Fruit fly (Drosophila melanogaster) whole organism, embryonic: ENCODE data around the gene CG42798.

ENCODE experiments used
- C15 ChIP-seq: fragments of 200-800 bp; sonication (Bioruptor generic); IDR thresholded peaks from 3 replicates; pipeline ENCODE4 v1.3.6; 2022; ENCODE audit warnings: missing biosample characterization, missing genetic modification characterization
- CG10274 ChIP-seq: fragments of 200-800 bp; sonication (Bioruptor generic); optimal IDR thresholded peaks from 3 replicates; lab custom pipeline; 2017; ENCODE audit warnings: missing biosample characterization, mild to moderate bottlenecking, missing genetic modification characterization
- CG10321 ChIP-seq: fragments of 200-800 bp; sonication (Bioruptor generic); IDR thresholded peaks from 2 replicates; pipeline ENCODE4 v1.3.6; 2022; ENCODE audit warnings: missing biosample characterization, missing genetic modification characterization
- CG10462 ChIP-seq: fragments of 200-800 bp; sonication (Bioruptor generic); optimal IDR thresholded peaks from 2 replicates; lab custom pipeline; 2016; ENCODE audit warnings: missing biosample characterization, missing genetic modification characterization
- CG13775 ChIP-seq: fragments of 200-800 bp; sonication (Bioruptor generic); optimal IDR thresholded peaks from 3 replicates; lab custom pipeline; 2017; ENCODE audit warnings: missing biosample characterization, mild to moderate bottlenecking, missing genetic modification characterization
- CG14667 ChIP-seq: fragments of 200-800 bp; sonication (Bioruptor generic); IDR thresholded peaks from 2 replicates; pipeline ENCODE4 v1.3.6; 2022; ENCODE audit warnings: missing biosample characterization, missing genetic modification characterization
- CG16813 ChIP-seq: fragments of 200-800 bp; sonication (Bioruptor generic); IDR thresholded peaks from 3 replicates; pipeline ENCODE4 v1.3.6; 2022; ENCODE audit warnings: missing biosample characterization, missing genetic modification characterization; ENCODE audit not compliant: partially characterized antibody
- CG17361 ChIP-seq: fragments of 200-800 bp; sonication (Bioruptor generic); IDR thresholded peaks from 3 replicates; pipeline ENCODE4 v1.3.6; 2022; ENCODE audit warnings: missing biosample characterization, missing genetic modification characterization
- CG18011 ChIP-seq: fragments of 200-800 bp; sonication (Bioruptor generic); optimal IDR thresholded peaks from 2 replicates; lab custom pipeline; 2017; ENCODE audit warnings: missing biosample characterization, missing genetic modification characterization, mild to moderate bottlenecking, moderate library complexity, missing genotype
- CG18619 ChIP-seq: fragments of 200-800 bp; sonication (Bioruptor generic); optimal IDR thresholded peaks from 3 replicates; lab custom pipeline; 2017; ENCODE audit warnings: missing biosample characterization, mild to moderate bottlenecking, missing genetic modification characterization
- CG30403 ChIP-seq: fragments of 200-800 bp; sonication (Bioruptor generic); optimal IDR thresholded peaks from 3 replicates; lab custom pipeline; 2016; ENCODE audit warnings: missing biosample characterization, missing genetic modification characterization
- CG31224 ChIP-seq: fragments of 200-800 bp; sonication (Bioruptor generic); IDR thresholded peaks from 2 replicates; pipeline ENCODE4 v1.3.6; 2022; ENCODE audit warnings: missing biosample characterization, missing genetic modification characterization
- CG32767 ChIP-seq: fragments of 200-800 bp; sonication (Bioruptor generic); IDR thresholded peaks from 2 replicates; pipeline ENCODE4 v1.3.6; 2022; ENCODE audit warnings: missing biosample characterization, missing genetic modification characterization
- CG34224 ChIP-seq: fragments of 200-800 bp; sonication (Bioruptor generic); IDR thresholded peaks from 3 replicates; pipeline ENCODE4 v1.3.6; 2022; ENCODE audit warnings: missing biosample characterization, missing genetic modification characterization; ENCODE audit not compliant: partially characterized antibody
- CG4282 ChIP-seq: fragments of 200-800 bp; sonication (Bioruptor generic); optimal IDR thresholded peaks from 2 replicates; lab custom pipeline; 2016; ENCODE audit warnings: missing biosample characterization, missing genetic modification characterization
- CG4404 ChIP-seq: fragments of 200-800 bp; sonication (Bioruptor generic); IDR thresholded peaks from 2 replicates; pipeline ENCODE4 v1.3.6; 2022; ENCODE audit warnings: missing biosample characterization, missing genetic modification characterization
- CG4820 ChIP-seq: fragments of 200-800 bp; sonication (Bioruptor generic); optimal IDR thresholded peaks from 3 replicates; lab custom pipeline; 2016; ENCODE audit warnings: missing biosample characterization, missing genetic modification characterization
- CG4854 ChIP-seq: fragments of 200-800 bp; sonication (Bioruptor generic); optimal IDR thresholded peaks from 2 replicates; lab custom pipeline; 2016; ENCODE audit warnings: missing biosample characterization, missing genetic modification characterization, inconsistent platforms
- D19A ChIP-seq: fragments of 200-800 bp; optimal IDR thresholded peaks from 3 replicates; lab custom pipeline; 2019; ENCODE audit warnings: missing biosample characterization, mild to moderate bottlenecking, missing genetic modification characterization, moderate library complexity
- Dref ChIP-seq: fragments of 200-800 bp; sonication (Bioruptor generic); IDR thresholded peaks from 2 replicates; pipeline ENCODE4 v1.3.6; 2022; ENCODE audit warnings: missing biosample characterization, missing genetic modification characterization
- Eip74EF ChIP-seq, 2 experiments: fragments of 200-800 bp in 1 of 2; fragments of >200 bp in 1 of 2; sonication (Bioruptor generic) in 1 of 2; optimal IDR thresholded peaks; 2 replicates each; lab custom pipeline; 2017 to 2019; ENCODE audit warnings: missing biosample characterization in 2 of 2, missing genetic modification characterization in 2 of 2, mild to moderate bottlenecking in 1 of 2, moderate library complexity in 1 of 2
- Fer2 ChIP-seq: fragments of 200-800 bp; sonication (Bioruptor generic); optimal IDR thresholded peaks from 2 replicates; lab custom pipeline; 2018; ENCODE audit warnings: missing biosample characterization, mild to moderate bottlenecking, missing genetic modification characterization, moderate library complexity
- Jarid2 ChIP-seq: fragments of 200-800 bp; sonication (Bioruptor generic); optimal IDR thresholded peaks from 3 replicates; lab custom pipeline; 2017; ENCODE audit warnings: mild to moderate bottlenecking, missing biosample characterization, missing genetic modification reagents, missing genetic modification characterization
- Oaz ChIP-seq: fragments of 200-800 bp; sonication (Bioruptor generic); IDR thresholded peaks from 2 replicates; pipeline ENCODE4 v1.3.6; 2022; ENCODE audit warnings: missing biosample characterization, missing genetic modification characterization
- Ptx1 ChIP-seq: fragments of 200-800 bp; sonication (Bioruptor generic); IDR thresholded peaks from 2 replicates; pipeline ENCODE4 v1.3.6; 2022; ENCODE audit warnings: missing biosample characterization, missing genetic modification characterization
- YL-1 ChIP-seq: fragments of 200-800 bp; sonication (Bioruptor generic); optimal IDR thresholded peaks from 3 replicates; lab custom pipeline; 2017; ENCODE audit warnings: missing biosample characterization, mild to moderate bottlenecking, missing genetic modification characterization
- abd-A ChIP-seq: fragments of 200-800 bp; sonication (Bioruptor generic); optimal IDR thresholded peaks from 3 replicates; lab custom pipeline; 2019; ENCODE audit warnings: missing biosample characterization, mild to moderate bottlenecking, missing genetic modification characterization, moderate library complexity
- chinmo ChIP-seq: fragments of 200-800 bp; sonication (Bioruptor generic); IDR thresholded peaks from 4 replicates; pipeline ENCODE4 v1.3.6; 2022; ENCODE audit warnings: missing biosample characterization, missing genetic modification characterization; ENCODE audit not compliant: partially characterized antibody
- ci ChIP-seq: fragments of 200-800 bp; sonication (Bioruptor generic); IDR thresholded peaks from 3 replicates; pipeline ENCODE4 v1.3.6; 2022; ENCODE audit warnings: missing biosample characterization, missing genetic modification characterization
- fd102C ChIP-seq: fragments of 200-800 bp; sonication (Bioruptor generic); optimal IDR thresholded peaks from 2 replicates; lab custom pipeline; 2018; ENCODE audit warnings: missing biosample characterization, mild to moderate bottlenecking, missing genetic modification characterization, moderate library complexity
- inv ChIP-seq: fragments of 200-800 bp; sonication (Bioruptor generic); IDR thresholded peaks from 2 replicates; pipeline ENCODE4 v1.3.6; 2022; ENCODE audit warnings: missing biosample characterization, missing genetic modification characterization; ENCODE audit not compliant: partially characterized antibody
- kay ChIP-seq: fragments of 200-800 bp; sonication (Bioruptor generic); optimal IDR thresholded peaks from 2 replicates; lab custom pipeline; 2016; ENCODE audit warnings: missing biosample characterization, missing genetic modification characterization
- kni ChIP-seq: fragments of 200-800 bp; sonication (Bioruptor generic); optimal IDR thresholded peaks from 3 replicates; lab custom pipeline; 2017; ENCODE audit warnings: mild to moderate bottlenecking, missing biosample characterization, missing genetic modification reagents, missing genetic modification characterization
- org-1 ChIP-seq: fragments of 200-800 bp; sonication (Bioruptor generic); optimal IDR thresholded peaks from 2 replicates; lab custom pipeline; 2017; ENCODE audit warnings: missing biosample characterization, missing genetic modification characterization
- phol ChIP-seq: fragments of 200-800 bp; sonication (Bioruptor generic); optimal IDR thresholded peaks from 3 replicates; lab custom pipeline; 2018; ENCODE audit warnings: missing biosample characterization, mild to moderate bottlenecking, missing genetic modification characterization, moderate library complexity
- ranshi ChIP-seq: fragments of 200-800 bp; sonication (Bioruptor generic); IDR thresholded peaks from 2 replicates; pipeline ENCODE4 v1.3.6; 2022; ENCODE audit warnings: missing biosample characterization, missing genetic modification characterization
- salm ChIP-seq: fragments of 200-800 bp; sonication (Bioruptor generic); optimal IDR thresholded peaks from 2 replicates; lab custom pipeline; 2018; ENCODE audit warnings: missing biosample characterization, mild to moderate bottlenecking, missing genetic modification characterization

CG42798 gene

DNA sequence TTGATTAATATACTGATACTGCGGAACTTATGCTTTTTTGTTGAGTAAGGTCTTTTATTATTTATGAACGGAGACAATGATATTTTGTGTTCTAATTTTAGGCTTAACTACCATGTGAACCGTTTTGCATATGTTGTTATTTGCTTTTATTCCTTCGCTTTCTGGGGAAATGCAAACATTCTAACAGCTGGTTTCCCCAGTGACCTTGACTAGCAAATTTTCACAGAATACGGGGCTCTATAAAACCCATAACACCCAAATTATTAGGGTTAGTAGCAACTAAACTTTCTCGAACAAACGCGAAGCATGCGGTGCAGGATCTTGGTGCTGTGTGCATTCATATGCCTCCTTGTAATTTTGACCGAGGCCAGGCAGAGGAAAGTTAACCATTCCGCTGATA lies 1.1 kb downstream of the CG42798 start, which contains the start of gene CG17283:
Gene CG17283 (plus strand): TSS at position 301 of the 400 bp plus-strand sequence.
- TF ChIP-seq phol (tag; lab: Kevin White, UChicago) (no peak), CG4282 (GFP tag; lab: Kevin White, UChicago) (no peak), inv (GFP tag; lab: Robert Waterston, UW) (no peak), CG10274 (no peak), CG18011 (no peak), Oaz (GFP tag; lab: Robert Waterston, UW) (no peak), ci (GFP tag; lab: Robert Waterston, UW) (no peak), abd-A (tag; lab: Kevin White, UChicago) (no peak), CG4854 (GFP tag; lab: Kevin White, UChicago) (no peak), Ptx1 (no peak), Dref (GFP tag; lab: Robert Waterston, UW) (no peak), CG4404 (GFP tag; lab: Robert Waterston, UW) (no peak), CG16813 (no peak)

DNA sequence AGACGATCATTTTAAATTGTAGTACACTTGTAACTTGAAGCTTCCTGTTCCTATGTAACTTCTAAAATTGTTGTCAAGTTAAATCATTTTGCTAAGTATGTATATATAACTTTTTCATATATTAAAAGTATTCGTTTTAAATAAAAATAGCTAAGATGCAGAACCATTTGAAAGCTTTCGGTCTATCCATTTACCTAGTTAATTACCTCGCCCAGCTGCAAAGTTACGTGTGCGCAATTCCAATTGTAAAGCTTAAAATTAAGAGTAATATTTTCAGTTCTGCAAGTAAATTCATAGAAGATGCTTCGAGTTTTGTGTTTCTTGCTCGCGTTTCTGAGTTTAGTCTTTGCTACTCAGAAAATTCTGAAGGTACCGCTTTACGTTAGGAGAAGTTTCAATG lies 2.8 kb downstream of the CG42798 start, which contains the start of gene CG5860:
Gene CG5860 (plus strand): TSS at position 301 of the 400 bp plus-strand sequence.
- TF ChIP-seq CG4820 (GFP tag; lab: Kevin White, UChicago), result no peak
- TF ChIP-seq CG10274, result no peak
- TF ChIP-seq CG34224, result no peak
- TF ChIP-seq CG18619 (GFP tag; lab: Kevin White, UChicago), result no peak
- TF ChIP-seq CG32767 (GFP tag; lab: Robert Waterston, UW), result no peak
- no peak for TF ChIP-seq Fer2 (tag; lab: Kevin White, UChicago)
- no peak for TF ChIP-seq fd102C (GFP tag; lab: Kevin White, UChicago)
- no peak for TF ChIP-seq salm (tag; lab: Kevin White, UChicago)
- TF ChIP-seq CG10321, result no peak
- no peak for TF ChIP-seq YL-1 (GFP tag; lab: Kevin White, UChicago)
- TF ChIP-seq, all 482 proteins: peak for 0

DNA sequence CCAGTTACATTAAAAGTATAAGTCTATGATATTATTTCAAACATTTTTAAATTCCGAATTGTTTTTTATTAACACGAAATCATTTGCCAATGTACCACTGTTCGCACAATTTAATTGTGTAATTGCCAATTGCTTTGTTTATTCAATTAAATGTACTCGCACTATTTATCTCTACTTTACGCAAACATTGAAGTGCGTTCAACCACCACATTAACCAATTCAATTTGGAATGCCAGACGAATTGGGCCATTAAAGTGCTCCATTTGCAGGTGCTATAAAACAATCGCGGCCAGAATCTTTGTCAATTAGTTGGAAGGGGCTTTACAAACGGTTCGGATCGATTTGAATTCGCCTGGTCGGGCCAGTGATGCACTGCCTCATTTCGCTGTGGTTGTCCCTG lies 4.3 kb downstream of the CG42798 start, which contains the start of gene CG5863:
Gene CG5863 (plus strand): TSS at position 301 of the 400 bp plus-strand sequence.
- TF ChIP-seq C15 (GFP tag; lab: Robert Waterston, UW) (no peak), Jarid2 (GFP tag; lab: Kevin White, UChicago) (no peak), org-1 (GFP tag; lab: Kevin White, UChicago) (no peak), CG10462 (GFP tag; lab: Kevin White, UChicago) (no peak), CG30403 (GFP tag; lab: Kevin White, UChicago) (no peak), CG4282 (GFP tag; lab: Kevin White, UChicago) (no peak), D19A (tag; lab: Kevin White, UChicago) (no peak), ranshi (GFP tag; lab: Robert Waterston, UW) (no peak), Eip74EF (GFP tag; optimal IDR thresholded peaks at IDR 0.05; lab: Kevin White, UChicago) (no peak), CG13775 (GFP tag; lab: Kevin White, UChicago) (no peak), CG31224 (no peak), CG17361 (GFP tag; lab: Robert Waterston, UW) (no peak), chinmo (GFP tag; lab: Robert Waterston, UW) (no peak), kni (GFP tag; lab: Kevin White, UChicago) (no peak), CG14667 (GFP tag; lab: Robert Waterston, UW) (no peak), kay (GFP tag; lab: Kevin White, UChicago) (no peak)
- TF ChIP-seq, all 482 proteins: peak for 0
